Worm (Caenorhabditis elegans): ENCODE measurements around the gene cutl-15.
A peak's percentile ranks its signal among the peaks of the same experiment; 100 is the strongest.

Gene cutl-15

ce11 chrII:8956896-8957295 lies 9.4 kb upstream of the cutl-15 start:
- TF ChIP-seq attf-4 (tag; optimal IDR thresholded peaks at IDR 0.05) (no peak), tra-1 (GFP tag; IDR thresholded peaks at IDR 0.05) (no peak), lin-1 (GFP tag; IDR thresholded peaks at IDR 0.05) (no peak), Y48G9A.11 (GFP tag; IDR thresholded peaks at IDR 0.05) (no peak), dmd-9 (GFP tag; IDR thresholded peaks at IDR 0.05) (no peak), gei-8 (GFP tag; optimal IDR thresholded peaks at IDR 0.05) (no peak), fkh-10 (GFP tag; optimal IDR thresholded peaks at IDR 0.05) (no peak), dpl-1 (GFP tag; optimal IDR thresholded peaks at IDR 0.05) (no peak), mep-1 (tag; optimal IDR thresholded peaks at IDR 0.05) (no peak), ctbp-1 (GFP tag; IDR thresholded peaks at IDR 0.05) (no peak), T26A8.4 (GFP tag; IDR thresholded peaks at IDR 0.05) (no peak), daf-12 (tag; optimal IDR thresholded peaks at IDR 0.05) (no peak), Y75B8A.6 (GFP tag; IDR thresholded peaks at IDR 0.05) (no peak), lin-13 (GFP tag; optimal IDR thresholded peaks at IDR 0.05) (no peak), nhr-111 (GFP tag; optimal IDR thresholded peaks at IDR 0.05) (no peak)

- TF ChIP-seq vab-7 (GFP tag; IDR thresholded peaks at IDR 0.05) (no peak), ceh-62 (tag; optimal IDR thresholded peaks at IDR 0.05) (no peak), ceh-28 (tag; optimal IDR thresholded peaks at IDR 0.05) (no peak), nhr-102 (tag; optimal IDR thresholded peaks at IDR 0.05) (no peak), mes-2 (tag; optimal IDR thresholded peaks at IDR 0.05; ENCODE audit: poor library complexity, severe bottlenecking) (no peak), F44E2.7 (GFP tag; IDR thresholded peaks at IDR 0.05) (no peak), mxl-2 (GFP tag; conservative IDR thresholded peaks at IDR 0.05) (no peak), F26F4.8 (GFP tag; conservative IDR thresholded peaks at IDR 0.05) (no peak), ZK546.5 (tag; optimal IDR thresholded peaks at IDR 0.05) (no peak), F37D6.2 (tag; optimal IDR thresholded peaks at IDR 0.05) (no peak), nhr-76 (tag; optimal IDR thresholded peaks at IDR 0.05) (no peak), T20F7.1 (GFP tag; optimal IDR thresholded peaks at IDR 0.05) (no peak), dpl-1 (GFP tag; optimal IDR thresholded peaks at IDR 0.05) (no peak), hmg-1.1 (GFP tag; IDR thresholded peaks at IDR 0.05) (no peak), skn-1 (tag; optimal IDR thresholded peaks at IDR 0.05) (no peak), ces-1 (GFP tag; optimal IDR thresholded peaks at IDR 0.05) (no peak), sdz-12 (GFP tag; optimal IDR thresholded peaks at IDR 0.05) (no peak), dmd-6 (GFP tag; IDR thresholded peaks at IDR 0.05) (no peak), snpc-1.2 (GFP tag; IDR thresholded peaks at IDR 0.05) (no peak)
Measured at ce11 chrII:8953703-8954102, 6.2 kb upstream of the cutl-15 start.

- no peak for TF ChIP-seq tra-1 (GFP tag; IDR thresholded peaks at IDR 0.05)
- peak in 1 of 2 experiments; percentile 97 for TF ChIP-seq unc-62 (GFP tag; optimal IDR thresholded peaks at IDR 0.05 in 1 of 2)
- TF ChIP-seq unc-62 (tag; optimal IDR thresholded peaks at IDR 0.05) = no peak
- no peak for TF ChIP-seq nhr-10 (tag; optimal IDR thresholded peaks at IDR 0.05)
- TF ChIP-seq D1046.2 (GFP tag; IDR thresholded peaks at IDR 0.05) = no peak
- TF ChIP-seq duxl-1 (tag; optimal IDR thresholded peaks at IDR 0.05; ENCODE audit: poor library complexity) = no peak
- TF ChIP-seq lsy-2 (tag; optimal IDR thresholded peaks at IDR 0.05) = no peak
- TF ChIP-seq fkh-10 (GFP tag; optimal IDR thresholded peaks at IDR 0.05) = no peak
- no peak for TF ChIP-seq aly-2 (tag; optimal IDR thresholded peaks at IDR 0.05)
- no peak for TF ChIP-seq rbr-2 (tag; optimal IDR thresholded peaks at IDR 0.05)
Measured at ce11 chrII:8951270-8951669, 3.8 kb upstream of the cutl-15 start.

Data from whole organism, L4 larva.